Worm (Caenorhabditis elegans) whole organism, mixed stage, embryonic: ENCODE results near the gene F32G8.2.

ENCODE experiments used
- M03D4.4 ChIP-seq: sonication (generic microtip); optimal IDR thresholded peaks from 2 replicates; lab custom pipeline; 2017; ENCODE audit warnings: mild to moderate bottlenecking, missing genetic modification characterization, missing compliant biosample characterization
- bed-3 ChIP-seq: fragments of 200-800 bp; sonication (Bioruptor generic); optimal IDR thresholded peaks from 3 replicates; lab custom pipeline; 2018; ENCODE audit warnings: mild to moderate bottlenecking, missing genetic modification characterization, moderate library complexity, missing compliant biosample characterization
- blmp-1 ChIP-seq: fragments of 150-350 bp; optimal IDR thresholded peaks from 2 replicates; lab custom pipeline; 2014; ENCODE audit warnings: missing biosample characterization, missing genetic modification characterization
- ceh-39 ChIP-seq: fragments of 150-350 bp; optimal IDR thresholded peaks from 2 replicates; lab custom pipeline; 2014; ENCODE audit warnings: missing biosample characterization, missing genetic modification characterization
- ceh-43 ChIP-seq: fragments of 200-800 bp; sonication (Bioruptor generic); optimal IDR thresholded peaks from 2 replicates; lab custom pipeline; 2018; ENCODE audit warnings: mild to moderate bottlenecking, missing genetic modification characterization, moderate library complexity, missing compliant biosample characterization
- ceh-83 ChIP-seq: fragments of 200-800 bp; sonication (Bioruptor generic); optimal IDR thresholded peaks from 2 replicates; lab custom pipeline; 2018; ENCODE audit warnings: mild to moderate bottlenecking, missing genetic modification characterization, missing compliant biosample characterization
- ces-1 ChIP-seq: fragments of 150-350 bp; optimal IDR thresholded peaks from 2 replicates; lab custom pipeline; 2014; ENCODE audit warnings: missing biosample characterization, missing genetic modification reagents, missing genetic modification characterization
- drap-1 ChIP-seq: fragments of 200-800 bp; sonication (Bioruptor generic); optimal IDR thresholded peaks from 3 replicates; lab custom pipeline; 2018; ENCODE audit warnings: mild to moderate bottlenecking, missing genetic modification characterization, missing compliant biosample characterization
- elt-1 ChIP-seq: sonication (generic microtip); optimal IDR thresholded peaks from 2 replicates; lab custom pipeline; 2017; ENCODE audit warnings: missing genetic modification characterization, mild to moderate bottlenecking, missing compliant biosample characterization, antibody characterized with exemption, moderate library complexity, borderline replicate concordance; ENCODE audit not compliant: insufficient read depth
- elt-3 ChIP-seq: fragments of 150-350 bp; optimal IDR thresholded peaks from 2 replicates; lab custom pipeline; 2014; ENCODE audit warnings: missing biosample characterization, missing genetic modification characterization
- flh-1 ChIP-seq: fragments of 200-800 bp; sonication (Bioruptor generic); optimal IDR thresholded peaks from 2 replicates; lab custom pipeline; 2018; ENCODE audit warnings: mild to moderate bottlenecking, missing genetic modification characterization, moderate library complexity, missing compliant biosample characterization
- ham-2 ChIP-seq: fragments of 200-800 bp; sonication (Bioruptor generic); optimal IDR thresholded peaks from 2 replicates; lab custom pipeline; 2018; ENCODE audit warnings: mild to moderate bottlenecking, missing genetic modification characterization, missing compliant biosample characterization
- lin-13 ChIP-seq: fragments of 150-350 bp; optimal IDR thresholded peaks from 2 replicates; lab custom pipeline; 2014; ENCODE audit warnings: missing biosample characterization, missing genetic modification characterization
- lin-32 ChIP-seq: fragments of 200-800 bp; sonication (Bioruptor generic); optimal IDR thresholded peaks from 2 replicates; lab custom pipeline; 2018; ENCODE audit warnings: mild to moderate bottlenecking, missing genetic modification characterization, missing compliant biosample characterization
- lsy-2 ChIP-seq: fragments of 150-350 bp; optimal IDR thresholded peaks from 2 replicates; lab custom pipeline; 2014; ENCODE audit warnings: missing biosample characterization, missing genetic modification characterization
- mab-5 ChIP-seq: fragments of 150-350 bp; optimal IDR thresholded peaks from 2 replicates; lab custom pipeline; 2014; ENCODE audit warnings: missing biosample characterization, missing genetic modification characterization
- mep-1 ChIP-seq: fragments of 150-350 bp; optimal IDR thresholded peaks from 2 replicates; lab custom pipeline; 2017; ENCODE audit warnings: missing biosample characterization, missing genetic modification reagents, missing genetic modification characterization, inconsistent platforms
- mls-2 ChIP-seq: sonication (generic microtip); optimal IDR thresholded peaks from 2 replicates; lab custom pipeline; 2016; ENCODE audit warnings: mild to moderate bottlenecking, missing genetic modification characterization, moderate library complexity, missing compliant biosample characterization
- nhr-2 ChIP-seq: fragments of 150-350 bp; optimal IDR thresholded peaks from 2 replicates; lab custom pipeline; 2014; ENCODE audit warnings: missing biosample characterization, missing genetic modification characterization
- nhr-237 ChIP-seq: fragments of 150-350 bp; optimal IDR thresholded peaks from 2 replicates; lab custom pipeline; 2014; ENCODE audit warnings: missing biosample characterization, missing genetic modification characterization
- nhr-28 ChIP-seq: fragments of 150-350 bp; optimal IDR thresholded peaks from 2 replicates; lab custom pipeline; 2014; ENCODE audit warnings: missing biosample characterization, missing genetic modification characterization
- nhr-76 ChIP-seq: sonication (generic microtip); optimal IDR thresholded peaks from 2 replicates; lab custom pipeline; 2017; ENCODE audit warnings: missing biosample characterization, missing genetic modification characterization
- sem-2 ChIP-seq: fragments of 200-800 bp; sonication (Bioruptor generic); optimal IDR thresholded peaks from 2 replicates; lab custom pipeline; 2018; ENCODE audit warnings: mild to moderate bottlenecking, missing genetic modification characterization, missing compliant biosample characterization
- snpc-4 ChIP-seq: fragments of 150-350 bp; optimal IDR thresholded peaks from 2 replicates; lab custom pipeline; 2014; ENCODE audit warnings: missing biosample characterization, missing genetic modification characterization
- sptf-1 ChIP-seq: sonication (generic microtip); optimal IDR thresholded peaks from 2 replicates; lab custom pipeline; 2017; ENCODE audit warnings: mild to moderate bottlenecking, missing genetic modification characterization, moderate library complexity, missing compliant biosample characterization
- tbx-8 ChIP-seq: fragments of 200-800 bp; sonication (Bioruptor generic); optimal IDR thresholded peaks from 2 replicates; lab custom pipeline; 2018; ENCODE audit warnings: mild to moderate bottlenecking, missing genetic modification characterization, moderate library complexity, missing compliant biosample characterization
- unc-120 ChIP-seq: sonication (generic microtip); optimal IDR thresholded peaks from 2 replicates; lab custom pipeline; 2017; ENCODE audit warnings: missing genetic modification characterization, missing compliant biosample characterization; ENCODE audit not compliant: poor library complexity, severe bottlenecking
- unc-39 ChIP-seq: fragments of 150-350 bp; optimal IDR thresholded peaks from 2 replicates; lab custom pipeline; 2014; ENCODE audit warnings: missing biosample characterization, missing genetic modification characterization
- unc-62 ChIP-seq: fragments of 150-350 bp; optimal IDR thresholded peaks from 2 replicates; lab custom pipeline; 2014; ENCODE audit warnings: missing biosample characterization, missing genetic modification reagents, missing genetic modification characterization
- zip-8 ChIP-seq: fragments of 150-350 bp; optimal IDR thresholded peaks from 2 replicates; lab custom pipeline; 2014; ENCODE audit warnings: missing biosample characterization, missing genetic modification characterization
- ztf-11 ChIP-seq: fragments of 150-350 bp; optimal IDR thresholded peaks from 2 replicates; lab custom pipeline; 2014; ENCODE audit warnings: missing biosample characterization, missing genetic modification characterization

F32G8.2 gene

ce11 chrV:10588694-10589093 is 38.9 kb downstream of the F32G8.2 start, which contains the start of gene srg-32:
TSS of gene srg-32 (minus strand) at chrV:10588794.
- TF ChIP-seq unc-62 (GFP tag; lab: Kevin White, UChicago) (no peak), ham-2 (no peak), lin-13 (tag; lab: Kevin White, UChicago) (no peak), sem-2 (GFP tag; lab: Kevin White, UChicago) (no peak), nhr-237 (tag; lab: Kevin White, UChicago) (no peak), ces-1 (GFP tag; lab: Kevin White, UChicago) (no peak)

ce11 chrV:10589774-10590528 is 40.1 kb downstream of the F32G8.2 start, which contains the start of gene ttr-23:
TSS of gene ttr-23 (minus strand) at chrV:10589860.
- TF ChIP-seq nhr-237 (tag; lab: Kevin White, UChicago) (no peak), M03D4.4 (no peak), tbx-8 (GFP tag; lab: Kevin White, UChicago) (no peak), sptf-1 (tag; lab: Kevin White, UChicago) (no peak)
- TF ChIP-seq, all 35 proteins: peak for 0

DNA sequence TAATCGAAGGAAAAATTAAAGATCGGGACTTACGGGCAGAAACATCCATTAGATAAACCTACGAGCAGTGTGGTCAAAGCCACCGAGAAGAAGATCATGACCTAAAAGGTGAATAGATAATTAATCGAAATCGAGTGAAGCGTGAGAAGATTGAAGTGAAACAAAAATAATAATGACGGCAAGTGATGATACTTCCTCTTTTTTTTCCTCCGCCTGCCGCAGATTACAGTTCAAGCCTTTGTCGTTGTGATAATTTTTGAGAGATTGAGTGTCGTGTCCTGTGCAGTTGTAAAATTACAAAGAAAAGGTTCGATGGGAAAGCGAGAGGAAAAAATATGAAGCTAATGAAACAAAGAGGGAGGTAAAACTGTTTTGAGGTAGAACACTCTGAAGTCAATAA is 42.7 kb downstream of the F32G8.2 start, which contains the start of gene T21C9.9:
Gene T21C9.9 (minus strand): TSS at position 101 of the 400 bp plus-strand sequence.
- TF ChIP-seq nhr-237 (tag; lab: Kevin White, UChicago): no peak
- no peak for TF ChIP-seq elt-1
- TF ChIP-seq blmp-1 (tag; lab: Kevin White, UChicago): no peak
- no peak for TF ChIP-seq snpc-4 (tag; lab: Kevin White, UChicago)
- no peak for TF ChIP-seq ztf-11 (tag; lab: Kevin White, UChicago)
- TF ChIP-seq sem-2 (GFP tag; lab: Kevin White, UChicago): no peak
- TF ChIP-seq ceh-43 (GFP tag; lab: Kevin White, UChicago): no peak
- TF ChIP-seq unc-39 (tag; lab: Kevin White, UChicago): no peak
- TF ChIP-seq mls-2: no peak
- TF ChIP-seq drap-1 (GFP tag; lab: Kevin White, UChicago): no peak
- TF ChIP-seq nhr-2: no peak
- TF ChIP-seq ceh-83 (GFP tag; lab: Kevin White, UChicago): no peak
- TF ChIP-seq zip-8 (tag; lab: Kevin White, UChicago): no peak
- TF ChIP-seq mep-1: no peak
- no peak for TF ChIP-seq bed-3 (GFP tag; lab: Kevin White, UChicago)
- no peak for TF ChIP-seq mab-5 (tag; lab: Kevin White, UChicago)
- no peak for TF ChIP-seq flh-1 (GFP tag; lab: Kevin White, UChicago)
- no peak for TF ChIP-seq M03D4.4

- no peak for TF ChIP-seq nhr-237 (tag; lab: Kevin White, UChicago)
- TF ChIP-seq unc-120: no peak
- no peak for TF ChIP-seq flh-1 (GFP tag; lab: Kevin White, UChicago)
- no peak for TF ChIP-seq lsy-2 (tag; lab: Kevin White, UChicago)
- TF ChIP-seq ham-2: no peak
- no peak for TF ChIP-seq ztf-11 (tag; lab: Kevin White, UChicago)
- no peak for TF ChIP-seq nhr-28 (tag; lab: Kevin White, UChicago)
- no peak for TF ChIP-seq ces-1 (GFP tag; lab: Kevin White, UChicago)
- TF ChIP-seq elt-1: no peak
- TF ChIP-seq lin-32 (GFP tag; lab: Kevin White, UChicago): no peak
- TF ChIP-seq tbx-8 (GFP tag; lab: Kevin White, UChicago): no peak
- TF ChIP-seq mls-2: no peak
- no peak for TF ChIP-seq mep-1
- no peak for TF ChIP-seq ceh-43 (GFP tag; lab: Kevin White, UChicago)
- no peak for TF ChIP-seq ceh-39
- no peak for TF ChIP-seq elt-3
- no peak for TF ChIP-seq M03D4.4
Measured at ce11 chrV:10594810-10595209, 45.0 kb downstream of the F32G8.2 start, which contains the start of gene T21C9.11. TSS of gene T21C9.11 (minus strand) at chrV:10594910.

DNA sequence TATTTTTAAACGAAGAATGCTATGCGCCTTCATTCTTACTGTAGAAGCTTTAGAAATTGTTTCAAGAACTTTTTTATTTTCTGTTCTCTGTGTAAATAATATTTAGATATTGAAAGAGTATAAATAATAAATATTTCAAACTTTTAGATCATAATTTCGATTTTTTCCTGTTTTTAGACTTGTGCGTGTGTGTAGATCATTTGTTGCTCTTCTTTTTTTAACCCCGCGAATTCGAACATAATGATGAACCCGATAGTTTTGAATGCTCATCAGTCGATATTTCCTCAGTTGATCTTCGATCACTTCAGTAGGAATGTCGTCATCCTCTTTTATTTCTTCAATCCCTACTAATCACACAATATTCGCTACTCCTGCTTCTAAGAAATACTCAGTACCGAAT is 47.4 kb downstream of the F32G8.2 start, which contains the start of gene T21C9.13:
Gene T21C9.13 (plus strand): TSS at position 33 of the 400 bp plus-strand sequence.
- TF ChIP-seq lin-13 (tag; lab: Kevin White, UChicago) (no peak), ceh-43 (GFP tag; lab: Kevin White, UChicago) (no peak), ztf-11 (tag; lab: Kevin White, UChicago) (no peak), unc-62 (GFP tag; lab: Kevin White, UChicago) (no peak), elt-1 (no peak), sem-2 (GFP tag; lab: Kevin White, UChicago) (no peak), nhr-28 (tag; lab: Kevin White, UChicago) (no peak), drap-1 (GFP tag; lab: Kevin White, UChicago) (no peak), ceh-39 (no peak), tbx-8 (GFP tag; lab: Kevin White, UChicago) (no peak), ces-1 (GFP tag; lab: Kevin White, UChicago) (no peak), mep-1 (no peak), flh-1 (GFP tag; lab: Kevin White, UChicago) (no peak), nhr-76 (tag; lab: Kevin White, UChicago) (no peak), ham-2 (no peak), zip-8 (tag; lab: Kevin White, UChicago) (no peak)
